Fruit fly (Drosophila melanogaster) S2 (cell line): ENCODE measurements around the gene CG42585.

Experiments used
- CG8478 ChIP-seq: fragments of >200 bp; optimal IDR thresholded peaks from 2 replicates; lab custom pipeline; 2018
- CTCF ChIP-seq, 2 experiments: fragments of >200 bp; optimal IDR thresholded peaks; 2 replicates each; lab custom pipeline; 2018

DNA sequence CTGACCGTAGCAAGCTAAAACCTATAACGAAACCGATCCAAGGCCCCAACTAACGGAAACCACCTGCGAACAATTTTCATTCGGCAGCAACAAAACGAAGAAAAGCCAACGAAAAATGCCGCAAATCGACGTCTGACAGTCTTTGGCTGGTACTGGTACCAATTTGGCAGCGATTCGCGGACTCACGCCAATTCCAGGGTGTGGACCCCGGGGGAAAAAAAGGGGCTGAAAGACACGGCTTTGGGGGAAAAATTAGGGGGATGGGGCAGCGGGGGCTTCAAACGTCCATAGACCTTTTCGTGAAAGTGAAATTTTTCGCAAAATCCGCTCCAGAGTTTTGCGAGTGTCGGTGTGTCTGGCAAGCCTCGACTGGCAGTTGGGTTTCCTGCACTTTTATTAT lies 46.1 kb upstream of the CG42585 start:
- TF ChIP-seq CTCF (optimal IDR thresholded peaks at IDR 0.05; lab: Kevin White, UChicago): no peak
- TF ChIP-seq CG8478 (lab: Kevin White, UChicago): no peak
